Worm (Caenorhabditis elegans): ENCODE measurements around the gene lin-39.
A peak's percentile ranks its signal among the peaks of the same experiment; 100 is the strongest.

lin-39 gene

DNA sequence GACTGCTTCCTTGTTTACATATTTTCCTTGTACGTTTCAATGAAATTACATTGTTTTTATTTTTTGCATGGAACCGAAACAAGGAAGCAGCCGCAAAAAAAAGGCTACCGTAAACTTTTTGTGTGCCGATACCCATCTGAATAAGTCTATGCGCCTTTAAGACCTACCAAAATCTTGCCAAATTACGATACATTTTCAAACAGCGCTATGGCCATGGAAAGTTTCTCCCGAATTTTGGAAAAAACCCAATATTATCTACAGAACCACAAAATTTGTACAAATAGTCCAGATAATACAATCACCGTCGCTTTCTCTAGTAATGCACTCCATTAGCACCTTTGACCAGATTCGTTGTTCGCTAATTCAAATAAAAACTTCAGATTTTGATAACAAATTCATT lies 35.3 kb upstream of the lin-39 start (continued):
- TF ChIP-seq F37B4.10 (GFP tag; IDR thresholded peaks at IDR 0.05) (no peak), pha-4 (tag; optimal IDR thresholded peaks at IDR 0.05) (no peak), rec-8 (tag; optimal IDR thresholded peaks at IDR 0.05) (no peak), hmg-20 (GFP tag; IDR thresholded peaks at IDR 0.05) (no peak), lin-26 (GFP tag; IDR thresholded peaks at IDR 0.05) (no peak), ztf-25 (GFP tag; IDR thresholded peaks at IDR 0.05) (no peak), F10E7.11 (tag; optimal IDR thresholded peaks at IDR 0.05) (no peak), B0019.2 (GFP tag; conservative IDR thresholded peaks at IDR 0.05) (no peak), Y79H2A.3 (GFP tag; conservative IDR thresholded peaks at IDR 0.05) (no peak), egl-18 (GFP tag; IDR thresholded peaks at IDR 0.05) (no peak), F52B5.7 (tag; optimal IDR thresholded peaks at IDR 0.05) (no peak), T07F8.4 (tag; optimal IDR thresholded peaks at IDR 0.05) (no peak), zfh-2 (GFP tag; conservative IDR thresholded peaks at IDR 0.05) (no peak), attf-3 (GFP tag; conservative IDR thresholded peaks at IDR 0.05) (no peak), rpc-1 (optimal IDR thresholded peaks at IDR 0.05) (no peak), rpc-1 (tag; optimal IDR thresholded peaks at IDR 0.05) (no peak), mcd-1 (GFP tag; IDR thresholded peaks at IDR 0.05) (no peak), snpc-4 (GFP tag; optimal IDR thresholded peaks at IDR 0.05) (peak; percentile 2), snpc-4 (tag; optimal IDR thresholded peaks at IDR 0.05) (peak in 1 of 4 experiments; percentile 48), ceh-91 (GFP tag; IDR thresholded peaks at IDR 0.05) (no peak), nfya-2 (GFP tag; IDR thresholded peaks at IDR 0.05) (no peak), F22D6.2 (tag; optimal IDR thresholded peaks at IDR 0.05) (no peak), ceh-40 (GFP tag; IDR thresholded peaks at IDR 0.05) (no peak), nhr-90 (tag; optimal IDR thresholded peaks at IDR 0.05) (no peak), cebp-2 (GFP tag; IDR thresholded peaks at IDR 0.05) (no peak), ccch-3 (GFP tag; optimal IDR thresholded peaks at IDR 0.05) (no peak), somi-1 (GFP tag; optimal IDR thresholded peaks at IDR 0.05) (no peak), repo-1 (tag; optimal IDR thresholded peaks at IDR 0.05) (no peak), F23B12.7 (tag; optimal IDR thresholded peaks at IDR 0.05; ENCODE audit: insufficient read depth) (no peak), unc-130 (GFP tag; optimal IDR thresholded peaks at IDR 0.05) (no peak), rcor-1 (GFP tag; IDR thresholded peaks at IDR 0.05) (peak; percentile 38), Y67H2A.10 (GFP tag; conservative IDR thresholded peaks at IDR 0.05) (no peak), lin-40 (tag; optimal IDR thresholded peaks at IDR 0.05) (no peak), F57A8.1 (GFP tag; optimal IDR thresholded peaks at IDR 0.05) (no peak), nhr-179 (tag; optimal IDR thresholded peaks at IDR 0.05) (no peak), ama-1 (optimal IDR thresholded peaks at IDR 0.05) (no peak), ama-1 (GFP tag; optimal IDR thresholded peaks at IDR 0.05) (no peak)

DNA sequence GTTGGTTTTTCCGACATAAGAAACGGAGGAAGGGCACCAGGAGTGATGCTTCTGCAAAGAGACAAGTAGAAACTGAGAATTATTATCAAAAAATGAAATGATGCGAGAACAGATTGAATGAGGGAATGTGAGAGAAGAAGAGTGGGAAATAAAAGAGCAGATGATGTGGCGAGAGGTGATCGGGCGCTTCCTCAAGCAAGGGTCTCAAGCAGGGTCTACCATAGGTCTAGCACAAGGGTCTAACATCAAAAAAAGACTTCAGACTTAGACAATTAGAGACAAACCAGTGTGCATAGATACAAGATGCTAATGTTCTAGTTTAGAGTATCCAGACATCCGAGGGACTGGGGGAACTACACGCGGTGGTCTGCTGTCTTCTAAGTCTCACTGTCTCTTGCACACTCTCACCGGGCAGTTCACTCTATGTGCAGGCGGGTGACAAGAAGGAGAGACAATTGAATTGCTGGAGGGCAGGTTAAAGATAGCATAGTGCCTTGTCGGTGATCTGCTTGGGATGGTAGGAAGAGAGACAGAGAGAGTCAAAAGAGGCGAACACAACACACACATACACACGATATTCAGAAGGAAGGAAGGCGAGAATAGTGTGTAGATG lies 33.8 kb upstream of the lin-39 start, which contains the start of gene R13A5.7:
Gene R13A5.7 (minus strand): TSS at position 51 of the 613 bp plus-strand sequence.
- TF ChIP-seq chd-7 (tag; optimal IDR thresholded peaks at IDR 0.05) (peak; percentile 69), madf-10 (tag; optimal IDR thresholded peaks at IDR 0.05) (no peak), rcor-1 (GFP tag; IDR thresholded peaks at IDR 0.05) (0 out of 2 replicates have a peak, but pooled peaks have one; percentile 27), lin-40 (tag; optimal IDR thresholded peaks at IDR 0.05) (peak; percentile 69), egl-44 (GFP tag; IDR thresholded peaks at IDR 0.05) (peak; percentile 50; the same call in 1 of the 2 replicates), hmg-20 (GFP tag; IDR thresholded peaks at IDR 0.05) (0 out of 2 replicates have a peak, but pooled peaks have one; percentile 3), Y79H2A.3 (GFP tag; conservative IDR thresholded peaks at IDR 0.05) (no peak), lir-1 (GFP tag; conservative IDR thresholded peaks at IDR 0.05) (no peak), F57C9.4 (tag; optimal IDR thresholded peaks at IDR 0.05) (no peak), athp-1 (tag; optimal IDR thresholded peaks at IDR 0.05) (peak; percentile 12), unc-62 (GFP tag; optimal IDR thresholded peaks at IDR 0.05) (peak; percentile 10), let-607 (tag; optimal IDR thresholded peaks at IDR 0.05) (peak in 1 of 2 experiments; percentile 26), mes-4 (tag; optimal IDR thresholded peaks at IDR 0.05) (no peak), ztf-18 (tag; optimal IDR thresholded peaks at IDR 0.05) (peak; percentile 57), cebp-1 (GFP tag; IDR thresholded peaks at IDR 0.05) (no peak), cebp-1 (tag; optimal IDR thresholded peaks at IDR 0.05) (peak; percentile 81), gei-17 (GFP tag; optimal IDR thresholded peaks at IDR 0.05) (peak; percentile 21), nhr-80 (tag; optimal IDR thresholded peaks at IDR 0.05) (peak; percentile 97)
